Worm (Caenorhabditis elegans): ENCODE measurements around the gene cnc-7.

cnc-7 gene

DNA sequence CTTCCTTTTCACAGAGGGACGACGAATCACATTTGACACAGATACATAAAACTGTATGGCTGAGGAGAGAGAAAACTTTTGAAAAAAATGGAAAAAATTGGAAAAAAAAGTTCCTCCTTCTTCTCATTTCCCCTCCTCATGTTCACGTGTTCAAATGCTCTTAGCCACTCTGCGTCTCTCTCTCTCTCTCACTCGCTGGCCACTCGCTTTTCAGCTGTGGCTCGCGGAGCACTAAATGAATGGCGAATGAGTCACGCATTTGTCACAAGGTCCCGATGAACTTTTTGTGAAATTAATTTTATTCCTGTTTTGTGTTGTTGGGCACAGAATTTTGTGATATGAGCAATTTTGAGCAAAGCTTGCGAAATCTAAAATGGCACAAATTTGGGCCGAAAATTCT is 23.9 kb downstream of the cnc-7 start (continued):
- TF ChIP-seq egl-44 (GFP tag; IDR thresholded peaks at IDR 0.05): no peak
- peak; percentile 12; the same call in 1 of the 2 replicates for TF ChIP-seq hmg-1.2 (GFP tag; IDR thresholded peaks at IDR 0.05)
- TF ChIP-seq zfh-2 (GFP tag; conservative IDR thresholded peaks at IDR 0.05): peak; percentile 81
- TF ChIP-seq attf-5 (GFP tag; optimal IDR thresholded peaks at IDR 0.05): peak; percentile 46
- TF ChIP-seq dpl-1 (GFP tag; optimal IDR thresholded peaks at IDR 0.05): no peak
- no peak for TF ChIP-seq aptf-2 (GFP tag; conservative IDR thresholded peaks at IDR 0.05)
- TF ChIP-seq attf-6 (GFP tag; IDR thresholded peaks at IDR 0.05): no peak
- TF ChIP-seq egrh-3 (GFP tag; IDR thresholded peaks at IDR 0.05): no peak
- TF ChIP-seq him-1 (tag; optimal IDR thresholded peaks at IDR 0.05): no peak
- no peak for TF ChIP-seq pbrm-1 (GFP tag; IDR thresholded peaks at IDR 0.05)
- no peak for TF ChIP-seq attf-3 (GFP tag; conservative IDR thresholded peaks at IDR 0.05)
- no peak for TF ChIP-seq nhr-90 (tag; optimal IDR thresholded peaks at IDR 0.05)
- no peak for TF ChIP-seq tbx-9 (tag; optimal IDR thresholded peaks at IDR 0.05; ENCODE audit: borderline replicate concordance)
- no peak for TF ChIP-seq nhr-179 (tag; optimal IDR thresholded peaks at IDR 0.05)
- TF ChIP-seq lin-35 (GFP tag; optimal IDR thresholded peaks at IDR 0.05): peak in 1 of 3 experiments; percentile 6
- no peak for TF ChIP-seq rpc-1 (optimal IDR thresholded peaks at IDR 0.05)
- no peak for TF ChIP-seq rpc-1 (tag; optimal IDR thresholded peaks at IDR 0.05)
- TF ChIP-seq akir-1 (GFP tag; optimal IDR thresholded peaks at IDR 0.05): no peak
- no peak for TF ChIP-seq ceh-100 (GFP tag; IDR thresholded peaks at IDR 0.05)
- no peak for TF ChIP-seq xnd-1 (tag; optimal IDR thresholded peaks at IDR 0.05)
- no peak for TF ChIP-seq fkh-3 (tag; optimal IDR thresholded peaks at IDR 0.05)
- TF ChIP-seq F52B5.7 (tag; optimal IDR thresholded peaks at IDR 0.05): no peak
- no peak for TF ChIP-seq efl-1 (GFP tag; optimal IDR thresholded peaks at IDR 0.05)
- TF ChIP-seq C17E4.6 (GFP tag; IDR thresholded peaks at IDR 0.05): no peak
- peak; percentile 17 for TF ChIP-seq ztf-22 (GFP tag; optimal IDR thresholded peaks at IDR 0.05)
- no peak for TF ChIP-seq madf-6 (GFP tag; IDR thresholded peaks at IDR 0.05)
- no peak for TF ChIP-seq ceh-40 (GFP tag; IDR thresholded peaks at IDR 0.05)
- no peak for TF ChIP-seq unc-62 (GFP tag; optimal IDR thresholded peaks at IDR 0.05)
- TF ChIP-seq ama-1 (optimal IDR thresholded peaks at IDR 0.05): no peak
- TF ChIP-seq ama-1 (GFP tag; optimal IDR thresholded peaks at IDR 0.05): no peak
- no peak for TF ChIP-seq athp-1 (tag; optimal IDR thresholded peaks at IDR 0.05)
- peak; percentile 60 for TF ChIP-seq ceh-27 (GFP tag; optimal IDR thresholded peaks at IDR 0.05)
- TF ChIP-seq K12H6.12 (tag; optimal IDR thresholded peaks at IDR 0.05): peak; percentile 55
- no peak for TF ChIP-seq die-1 (tag; optimal IDR thresholded peaks at IDR 0.05)
- TF ChIP-seq nhr-27 (tag; optimal IDR thresholded peaks at IDR 0.05): no peak
- TF ChIP-seq ccch-3 (GFP tag; optimal IDR thresholded peaks at IDR 0.05): no peak
- peak; percentile 15 for TF ChIP-seq nhr-80 (tag; optimal IDR thresholded peaks at IDR 0.05)
- TF ChIP-seq B0019.2 (GFP tag; conservative IDR thresholded peaks at IDR 0.05): no peak
- no peak for TF ChIP-seq Y67H2A.10 (GFP tag; conservative IDR thresholded peaks at IDR 0.05)
- TF ChIP-seq bed-2 (GFP tag; IDR thresholded peaks at IDR 0.05): no peak
- TF ChIP-seq lin-54 (GFP tag; optimal IDR thresholded peaks at IDR 0.05): no peak
- no peak for TF ChIP-seq sea-2 (GFP tag; IDR thresholded peaks at IDR 0.05)
- peak; percentile 22 for TF ChIP-seq somi-1 (GFP tag; optimal IDR thresholded peaks at IDR 0.05)
- no peak for TF ChIP-seq mcd-1 (GFP tag; IDR thresholded peaks at IDR 0.05)
- TF ChIP-seq ztf-28 (GFP tag; IDR thresholded peaks at IDR 0.05): no peak
